Worm (Caenorhabditis elegans) whole organism, L1 larva: ENCODE measurements around the gene nos-3.
A peak's percentile ranks its signal among the peaks of the same experiment; 100 is the strongest.

ENCODE experiments used
- C04F5.9 ChIP-seq: sonication (generic microtip); optimal IDR thresholded peaks from 2 replicates; lab custom pipeline; 2016; ENCODE audit warnings: missing genetic modification characterization, missing compliant biosample characterization
- C16A3.4 ChIP-seq: fragments of 150-350 bp; optimal IDR thresholded peaks from 2 replicates; lab custom pipeline; 2014; ENCODE audit warnings: missing biosample characterization, missing genetic modification characterization
- C34B4.2 ChIP-seq: sonication (generic microtip); optimal IDR thresholded peaks from 2 replicates; lab custom pipeline; 2017; ENCODE audit warnings: mild to moderate bottlenecking, missing genetic modification characterization, missing compliant biosample characterization
- blmp-1 ChIP-seq: fragments of 150-350 bp; optimal IDR thresholded peaks from 2 replicates; lab custom pipeline; 2014; ENCODE audit warnings: missing biosample characterization, missing genetic modification characterization
- dpl-1 ChIP-seq, 3 experiments: fragments of 150-350 bp in 2 of 3; sonication (generic microtip) in 1 of 3; optimal IDR thresholded peaks; 2 replicates each; lab custom pipeline; 2014 to 2017; ENCODE audit warnings: missing biosample characterization in 3 of 3, missing genetic modification characterization in 3 of 3, missing genetic modification reagents in 3 of 3
- efl-1 ChIP-seq, 4 experiments: fragments of 150-350 bp; optimal IDR thresholded peaks in 3 of 4; peaks in 1 of 4; 1 replicate in 1 of 4; 2 replicates in 3 of 4; lab custom pipeline; 2014; ENCODE audit warnings: missing biosample characterization in 2 of 4, missing genetic modification characterization in 2 of 4, missing genetic modification reagents in 2 of 4
- egl-13 ChIP-seq: sonication (generic microtip); optimal IDR thresholded peaks from 2 replicates; lab custom pipeline; 2016; ENCODE audit warnings: missing genotype, missing genetic modification reagents, missing genetic modification characterization, missing compliant biosample characterization
- egl-27 ChIP-seq, 2 experiments: fragments of 150-350 bp in 1 of 2; sonication (generic microtip); optimal IDR thresholded peaks; 3 replicates each; lab custom pipeline; 2017 to 2018; ENCODE audit warnings: missing biosample characterization in 2 of 2, missing genetic modification characterization in 2 of 2, missing genetic modification reagents in 2 of 2
- elt-2 ChIP-seq: sonication (generic microtip); optimal IDR thresholded peaks from 2 replicates; lab custom pipeline; 2016; ENCODE audit warnings: missing genetic modification characterization, mild to moderate bottlenecking, inconsistent platforms, missing compliant biosample characterization, missing genetic modification reagents
- elt-3 ChIP-seq, 6 experiments: fragments of 150-350 bp in 1 of 6; sonication (generic microtip); optimal IDR thresholded peaks; 2 replicates each; lab custom pipeline; 2017 to 2018; ENCODE audit warnings: missing biosample characterization in 6 of 6, missing genetic modification characterization in 6 of 6, inconsistent platforms in 1 of 6
- fkh-10 ChIP-seq: sonication (generic microtip); optimal IDR thresholded peaks from 2 replicates; lab custom pipeline; 2017; ENCODE audit warnings: missing biosample characterization, missing genetic modification reagents, missing genetic modification characterization
- fos-1 ChIP-seq: fragments of 150-350 bp; optimal IDR thresholded peaks from 2 replicates; lab custom pipeline; 2014; ENCODE audit warnings: missing biosample characterization, missing genetic modification characterization
- grh-1 ChIP-seq: fragments of 200-800 bp; sonication (Bioruptor generic); IDR thresholded peaks from 2 replicates; pipeline ENCODE4 v1.3.6; 2022; ENCODE audit warnings: missing genetic modification reagents, missing genetic modification characterization, missing compliant biosample characterization
- jun-1 ChIP-seq: fragments of 150-350 bp; optimal IDR thresholded peaks from 2 replicates; lab custom pipeline; 2014; ENCODE audit warnings: missing biosample characterization, missing genetic modification reagents, missing genetic modification characterization
- lin-13 ChIP-seq: fragments of 150-350 bp; optimal IDR thresholded peaks from 2 replicates; lab custom pipeline; 2014; ENCODE audit warnings: missing biosample characterization, missing genetic modification reagents, missing genetic modification characterization
- lin-14 ChIP-seq: fragments of 200-800 bp; sonication (Bioruptor generic); optimal IDR thresholded peaks from 2 replicates; lab custom pipeline; 2018; ENCODE audit warnings: mild to moderate bottlenecking, missing genetic modification characterization, moderate library complexity, missing compliant biosample characterization
- lin-15B ChIP-seq: fragments of 150-350 bp; sonication (generic microtip); optimal IDR thresholded peaks from 3 replicates; lab custom pipeline; 2014; ENCODE audit warnings: missing biosample characterization, missing genetic modification characterization
- lin-35 ChIP-seq, 2 experiments: fragments of 150-350 bp; optimal IDR thresholded peaks; 2 replicates each; lab custom pipeline; 2014; ENCODE audit warnings: missing biosample characterization in 2 of 2, missing genetic modification characterization in 2 of 2, missing genetic modification reagents in 2 of 2
- lin-39 ChIP-seq: fragments of 150-350 bp; optimal IDR thresholded peaks from 2 replicates; lab custom pipeline; 2014; ENCODE audit warnings: missing biosample characterization, missing genetic modification reagents, missing genetic modification characterization
- lsy-2 ChIP-seq, 2 experiments: fragments of 150-350 bp; optimal IDR thresholded peaks; 2 replicates each; lab custom pipeline; 2014; ENCODE audit warnings: missing biosample characterization in 2 of 2, missing genetic modification characterization in 2 of 2
- mab-9 ChIP-seq: fragments of 200-800 bp; sonication (Bioruptor generic); IDR thresholded peaks from 2 replicates; pipeline ENCODE4 v1.3.6; 2022; ENCODE audit warnings: missing genetic modification reagents, missing genetic modification characterization, missing compliant biosample characterization
- nhr-19 ChIP-seq: fragments of 200-800 bp; sonication (Bioruptor generic); conservative IDR thresholded peaks from 2 replicates; pipeline ENCODE4 v1.3.6; 2022; ENCODE audit warnings: missing genetic modification characterization, missing compliant biosample characterization
- nhr-20 ChIP-seq: sonication (generic microtip); optimal IDR thresholded peaks from 2 replicates; lab custom pipeline; 2016; ENCODE audit warnings: mild to moderate bottlenecking, missing genetic modification characterization, missing compliant biosample characterization
- nhr-28 ChIP-seq: fragments of 150-350 bp; optimal IDR thresholded peaks from 2 replicates; lab custom pipeline; 2014; ENCODE audit warnings: missing biosample characterization, missing genetic modification characterization
- nhr-47 ChIP-seq: sonication (generic microtip); optimal IDR thresholded peaks from 2 replicates; lab custom pipeline; 2016; ENCODE audit warnings: mild to moderate bottlenecking, missing genetic modification characterization, moderate library complexity, missing compliant biosample characterization
- nhr-71 ChIP-seq: sonication (generic microtip); optimal IDR thresholded peaks from 2 replicates; lab custom pipeline; 2016; ENCODE audit warnings: mild to moderate bottlenecking, missing genetic modification characterization, moderate library complexity, missing compliant biosample characterization
- nhr-76 ChIP-seq: sonication (generic microtip); optimal IDR thresholded peaks from 2 replicates; lab custom pipeline; 2017; ENCODE audit warnings: missing biosample characterization, missing genetic modification characterization
- nhr-84 ChIP-seq: sonication (generic microtip); optimal IDR thresholded peaks from 2 replicates; lab custom pipeline; 2017; ENCODE audit warnings: missing biosample characterization, missing genetic modification characterization
- nhr-85 ChIP-seq: sonication (generic microtip); peaks from one replicate; lab custom pipeline; 2016; ENCODE audit warnings: missing genetic modification characterization, inconsistent platforms, missing compliant biosample characterization
- nhr-90 ChIP-seq: sonication (generic microtip); optimal IDR thresholded peaks from 2 replicates; lab custom pipeline; 2016; ENCODE audit warnings: mild to moderate bottlenecking, missing genetic modification characterization, missing compliant biosample characterization; ENCODE audit not compliant: poor library complexity
- pag-3 ChIP-seq: sonication (generic microtip); optimal IDR thresholded peaks from 2 replicates; lab custom pipeline; 2017; ENCODE audit warnings: missing genetic modification characterization, mild to moderate bottlenecking, missing compliant biosample characterization, antibody characterized with exemption, borderline replicate concordance; ENCODE audit not compliant: insufficient read depth
- rnt-1 ChIP-seq: sonication (generic microtip); optimal IDR thresholded peaks from 2 replicates; lab custom pipeline; 2016; ENCODE audit warnings: mild to moderate bottlenecking, missing genetic modification characterization, moderate library complexity, missing compliant biosample characterization
- snu-23 ChIP-seq: sonication (generic microtip); optimal IDR thresholded peaks from 2 replicates; lab custom pipeline; 2016; ENCODE audit warnings: missing genetic modification characterization, missing compliant biosample characterization
- sup-37 ChIP-seq: fragments of 200-800 bp; sonication (Bioruptor generic); optimal IDR thresholded peaks from 2 replicates; lab custom pipeline; 2018; ENCODE audit warnings: mild to moderate bottlenecking, missing genetic modification characterization, missing compliant biosample characterization
- tlp-1 ChIP-seq: fragments of 150-350 bp; optimal IDR thresholded peaks from 2 replicates; lab custom pipeline; 2014; ENCODE audit warnings: missing biosample characterization, missing genetic modification characterization
- unc-98 ChIP-seq: fragments of 200-800 bp; sonication (Bioruptor generic); IDR thresholded peaks from 2 replicates; pipeline ENCODE4 v1.3.6; 2022; ENCODE audit warnings: missing genetic modification characterization, missing compliant biosample characterization
- zag-1 ChIP-seq: fragments of 150-350 bp; optimal IDR thresholded peaks from 2 replicates; lab custom pipeline; 2014; ENCODE audit warnings: missing biosample characterization, missing genetic modification characterization

Gene nos-3

ce11 chrII:9735785-9736184 is 10.3 kb upstream of the nos-3 start:
- TF ChIP-seq C04F5.9 (tag; lab: Kevin White, UChicago) (no peak), tlp-1 (no peak), C16A3.4 (tag; lab: Kevin White, UChicago) (no peak), C34B4.2 (tag; lab: Kevin White, UChicago) (no peak), lin-13 (GFP tag; lab: Kevin White, UChicago) (no peak), lin-39 (tag; lab: Kevin White, UChicago) (no peak), sup-37 (GFP tag; lab: Kevin White, UChicago) (no peak), fkh-10 (GFP tag; lab: Kevin White, UChicago) (no peak)

ce11 chrII:9738820-9739219 is 7.3 kb upstream of the nos-3 start:
- TF ChIP-seq dpl-1 (GFP tag; optimal IDR thresholded peaks at IDR 0.05; lab: Kevin White, UChicago), result no peak
- peak; percentile 51 for TF ChIP-seq elt-2 (tag; lab: Kevin White, UChicago)
- no peak for TF ChIP-seq efl-1 (optimal IDR thresholded peaks at IDR 0.05; lab: Kevin White, UChicago)
- peak in 1 of 2 experiments; percentile 85 for TF ChIP-seq efl-1 (GFP tag; optimal IDR thresholded peaks at IDR 0.05 in 1 of 2; lab: Kevin White, UChicago)
- peak; percentile 6 for TF ChIP-seq lin-14 (GFP tag; lab: Kevin White, UChicago)
- no peak for TF ChIP-seq nhr-47 (tag; lab: Kevin White, UChicago)

- TF ChIP-seq efl-1 (optimal IDR thresholded peaks at IDR 0.05; lab: Kevin White, UChicago) (no peak), efl-1 (GFP tag; optimal IDR thresholded peaks at IDR 0.05 in 1 of 2; lab: Kevin White, UChicago) (peak in 1 of 2 experiments; percentile 46), lsy-2 (tag; optimal IDR thresholded peaks at IDR 0.05; lab: Kevin White, UChicago) (peak in 1 of 2 experiments; percentile 53), elt-2 (tag; lab: Kevin White, UChicago) (peak; percentile 14), nhr-20 (tag; lab: Kevin White, UChicago) (no peak)
Observed at ce11 chrII:9740552-9740951, 5.6 kb upstream of the nos-3 start.

ce11 chrII:9741400-9741799 is 4.7 kb upstream of the nos-3 start:
- TF ChIP-seq nhr-28 (tag; lab: Kevin White, UChicago) (no peak), lin-35 (GFP tag; optimal IDR thresholded peaks at IDR 0.05; lab: Kevin White, UChicago) (no peak), egl-13 (tag; lab: Kevin White, UChicago) (no peak), fos-1 (tag; lab: Kevin White, UChicago) (no peak), jun-1 (tag; lab: Kevin White, UChicago) (no peak), rnt-1 (tag; lab: Kevin White, UChicago) (no peak), egl-27 (tag; optimal IDR thresholded peaks at IDR 0.05; lab: Kevin White, UChicago) (no peak), tlp-1 (no peak), grh-1 (GFP tag; lab: Robert Waterston, UW) (no peak), nhr-76 (tag; lab: Kevin White, UChicago) (no peak), unc-98 (GFP tag; lab: Robert Waterston, UW) (no peak)

ce11 chrII:9742784-9743183 is 3.3 kb upstream of the nos-3 start, which contains the start of gene pno-1:
pno-1 (minus strand) TSS chrII:9742884.
- TF ChIP-seq lin-15B (tag; lab: Kevin White, UChicago) (no peak), pag-3 (tag; lab: Kevin White, UChicago) (no peak), nhr-84 (no peak), zag-1 (no peak), nhr-90 (tag; lab: Kevin White, UChicago) (no peak), nhr-71 (tag; lab: Kevin White, UChicago) (no peak)

ce11 chrII:9752278-9752677 is 6.2 kb downstream of the nos-3 start:
- peak; percentile 13 for TF ChIP-seq blmp-1 (tag; lab: Kevin White, UChicago)
- TF ChIP-seq elt-3 (tag; optimal IDR thresholded peaks at IDR 0.05; lab: Kevin White, UChicago), result peak in 4 of 6 experiments; percentile 32 to 86 (median 74)
- peak in 1 of 2 experiments; percentile 23 for TF ChIP-seq lsy-2 (tag; optimal IDR thresholded peaks at IDR 0.05; lab: Kevin White, UChicago)
- TF ChIP-seq nhr-71 (tag; lab: Kevin White, UChicago), result peak; percentile 57
- TF ChIP-seq nhr-90 (tag; lab: Kevin White, UChicago), result peak; percentile 42
- peak; percentile 46 for TF ChIP-seq snu-23 (GFP tag; lab: Kevin White, UChicago)
- TF ChIP-seq lin-35 (GFP tag; optimal IDR thresholded peaks at IDR 0.05; lab: Kevin White, UChicago), result peak in 1 of 2 experiments; percentile 27
- TF ChIP-seq unc-98 (GFP tag; lab: Robert Waterston, UW), result no peak
- peak; percentile 89 for TF ChIP-seq nhr-85
- peak; percentile 77 for TF ChIP-seq nhr-20 (tag; lab: Kevin White, UChicago)
- TF ChIP-seq mab-9 (GFP tag; lab: Robert Waterston, UW), result no peak
- TF ChIP-seq lin-14 (GFP tag; lab: Kevin White, UChicago), result peak; percentile 65
- TF ChIP-seq nhr-19 (GFP tag; lab: Robert Waterston, UW), result peak; percentile 40
- TF ChIP-seq nhr-28 (tag; lab: Kevin White, UChicago), result no peak
